Worm (Caenorhabditis elegans): ENCODE data around the gene R04E5.8.

Gene R04E5.8

ce11 chrX:8817929-8818328, 12.0 kb upstream of the R04E5.8 start (continued):
- no peak for TF ChIP-seq Y67H2A.10 (GFP tag; conservative IDR thresholded peaks at IDR 0.05)

ce11 chrX:8811916-8812315, 6.0 kb upstream of the R04E5.8 start, which contains the start of gene cnnm-2:
TSS of gene cnnm-2 (plus strand) at chrX:8812105.
- TF ChIP-seq nhr-80 (tag; optimal IDR thresholded peaks at IDR 0.05) = peak; percentile 84
- TF ChIP-seq cebp-1 (GFP tag; IDR thresholded peaks at IDR 0.05) = no peak
- TF ChIP-seq cebp-1 (tag; optimal IDR thresholded peaks at IDR 0.05) = peak; percentile 16
- TF ChIP-seq pbrm-1 (GFP tag; IDR thresholded peaks at IDR 0.05) = no peak
- peak in 1 of 2 experiments; percentile 17 for TF ChIP-seq let-607 (tag; optimal IDR thresholded peaks at IDR 0.05)
- no peak for TF ChIP-seq ceh-91 (GFP tag; IDR thresholded peaks at IDR 0.05)

ce11 chrX:8810908-8811307, 5.0 kb upstream of the R04E5.8 start, which contains the start of gene R04E5.9:
TSS of gene R04E5.9 (minus strand) at chrX:8811142.
- TF ChIP-seq nhr-27 (tag; optimal IDR thresholded peaks at IDR 0.05) (no peak), hsf-1 (GFP tag; IDR thresholded peaks at IDR 0.05) (no peak), sea-2 (GFP tag; IDR thresholded peaks at IDR 0.05) (no peak), athp-1 (tag; optimal IDR thresholded peaks at IDR 0.05) (peak; percentile 45), egrh-3 (GFP tag; IDR thresholded peaks at IDR 0.05) (peak; percentile 40; the same call in 1 of the 2 replicates), unc-130 (GFP tag; optimal IDR thresholded peaks at IDR 0.05) (no peak), zim-3 (tag; optimal IDR thresholded peaks at IDR 0.05) (no peak), lin-35 (GFP tag; optimal IDR thresholded peaks at IDR 0.05) (peak in 1 of 3 experiments; percentile 63), Y95B8A.8 (GFP tag; IDR thresholded peaks at IDR 0.05) (no peak), ZK185.1 (tag; optimal IDR thresholded peaks at IDR 0.05; ENCODE audit: poor library complexity, severe bottlenecking) (no peak), egl-44 (GFP tag; IDR thresholded peaks at IDR 0.05) (peak; percentile 61; the same call in 1 of the 2 replicates), nfyb-1 (GFP tag; IDR thresholded peaks at IDR 0.05) (peak; percentile 60; the same call in 1 of the 2 replicates), F57A8.1 (GFP tag; optimal IDR thresholded peaks at IDR 0.05) (no peak), dox-1 (GFP tag; IDR thresholded peaks at IDR 0.05) (peak; percentile 91), ets-4 (GFP tag; optimal IDR thresholded peaks at IDR 0.05) (peak; percentile 91), K11D2.4 (GFP tag; IDR thresholded peaks at IDR 0.05) (peak; percentile 69; the same call in 1 of the 2 replicates), K12H6.12 (tag; optimal IDR thresholded peaks at IDR 0.05) (peak; percentile 89), hmg-1.2 (GFP tag; IDR thresholded peaks at IDR 0.05) (peak; percentile 84), Y53F4B.3 (GFP tag; IDR thresholded peaks at IDR 0.05) (no peak), dpl-1 (GFP tag; optimal IDR thresholded peaks at IDR 0.05) (no peak), F55B11.4 (tag; optimal IDR thresholded peaks at IDR 0.05; ENCODE audit: borderline replicate concordance, insufficient read depth) (no peak), ekl-4 (GFP tag; IDR thresholded peaks at IDR 0.05) (0 out of 2 replicates have a peak, but pooled peaks have one; percentile 16), let-526 (GFP tag; IDR thresholded peaks at IDR 0.05) (0 out of 2 replicates have a peak, but pooled peaks have one; percentile 36), ceh-91 (GFP tag; IDR thresholded peaks at IDR 0.05) (no peak), zfh-2 (GFP tag; conservative IDR thresholded peaks at IDR 0.05) (peak; percentile 97), mxl-1 (tag; optimal IDR thresholded peaks at IDR 0.05) (peak; percentile 4), efl-1 (GFP tag; optimal IDR thresholded peaks at IDR 0.05) (no peak), F37B4.10 (GFP tag; IDR thresholded peaks at IDR 0.05) (no peak), F57C9.4 (tag; optimal IDR thresholded peaks at IDR 0.05) (no peak), nhr-179 (tag; optimal IDR thresholded peaks at IDR 0.05) (peak; percentile 17), hrde-1 (tag; optimal IDR thresholded peaks at IDR 0.05; ENCODE audit: borderline replicate concordance) (no peak), ztf-6 (GFP tag; IDR thresholded peaks at IDR 0.05) (no peak), madf-10 (tag; optimal IDR thresholded peaks at IDR 0.05) (peak; percentile 85), nhr-90 (tag; optimal IDR thresholded peaks at IDR 0.05) (peak; percentile 84), chd-7 (tag; optimal IDR thresholded peaks at IDR 0.05) (peak; percentile 80), ztf-22 (GFP tag; optimal IDR thresholded peaks at IDR 0.05) (peak; percentile 82), lsy-27 (tag; optimal IDR thresholded peaks at IDR 0.05; ENCODE audit: borderline replicate concordance, insufficient read depth) (no peak), lin-40 (tag; optimal IDR thresholded peaks at IDR 0.05) (peak; percentile 91), lin-26 (GFP tag; IDR thresholded peaks at IDR 0.05) (no peak)

Measured in whole organism, young adult.